Fruit fly (Drosophila melanogaster): ENCODE results near the gene Prosbeta6.

DNA sequence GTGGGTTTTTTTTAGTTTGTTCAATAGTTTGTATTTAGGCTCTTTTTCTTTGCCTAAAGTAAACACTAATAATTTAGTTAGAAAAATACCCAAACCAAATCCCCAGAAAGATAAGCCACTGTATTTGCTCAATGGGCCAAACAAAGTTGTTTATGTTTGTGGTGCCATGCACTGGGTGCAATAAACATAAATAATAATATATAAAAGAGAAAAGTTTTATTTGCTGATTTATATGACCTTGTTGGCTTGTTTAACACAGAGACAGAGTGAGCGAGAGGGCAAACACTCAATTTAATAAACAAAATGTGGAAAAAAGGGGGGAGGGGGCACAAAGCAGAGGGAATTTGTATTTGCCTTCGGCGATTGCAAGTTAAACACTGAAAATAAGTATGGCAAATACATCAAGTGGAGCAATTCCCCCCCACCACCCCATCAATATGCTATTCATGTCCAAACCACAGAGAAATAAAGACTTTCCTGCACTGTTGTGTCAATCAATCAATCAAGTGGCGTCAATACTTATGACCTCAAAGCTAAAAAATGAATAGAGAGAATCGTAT, 30.4 kb upstream of the Prosbeta6 start:
- TF ChIP-seq psq (optimal IDR thresholded peaks at IDR 0.05) (no peak), pan (optimal IDR thresholded peaks at IDR 0.05) (no peak)

Data from whole organism.